Fruit fly (Drosophila melanogaster) whole organism, prepupa: ENCODE measurements around the gene CG14418.

ENCODE experiments used
- CG11762 ChIP-seq: fragments of 200-800 bp; sonication (Bioruptor generic); optimal IDR thresholded peaks from 3 replicates; lab custom pipeline; 2016; ENCODE audit warnings: missing biosample characterization, missing genetic modification characterization; ENCODE audit not compliant: insufficient read depth
- CG6276 ChIP-seq: fragments of 200-800 bp; sonication (Bioruptor generic); optimal IDR thresholded peaks from 2 replicates; lab custom pipeline; 2017; ENCODE audit warnings: missing biosample characterization, mild to moderate bottlenecking, missing genetic modification characterization
- CG6808 ChIP-seq: fragments of 200-800 bp; sonication (Bioruptor generic); optimal IDR thresholded peaks from 3 replicates; lab custom pipeline; 2017; ENCODE audit warnings: missing biosample characterization, missing genetic modification characterization, mild to moderate bottlenecking, moderate library complexity, missing genetic modification reagents
- CG8319 ChIP-seq: fragments of 200-800 bp; sonication (Bioruptor generic); optimal IDR thresholded peaks from 3 replicates; lab custom pipeline; 2016; ENCODE audit warnings: missing biosample characterization, missing genetic modification characterization
- Ets21C ChIP-seq: fragments of 200-800 bp; sonication (Bioruptor generic); optimal IDR thresholded peaks from 3 replicates; lab custom pipeline; 2016; ENCODE audit warnings: missing biosample characterization, missing genetic modification characterization
- Ets96B ChIP-seq: fragments of 200-800 bp; optimal IDR thresholded peaks from 2 replicates; lab custom pipeline; 2019; ENCODE audit warnings: missing biosample characterization, mild to moderate bottlenecking, missing genetic modification characterization, moderate library complexity
- Hr38 ChIP-seq: sonication (Bioruptor generic); optimal IDR thresholded peaks from 2 replicates; lab custom pipeline; 2016; ENCODE audit warnings: missing biosample characterization, missing genetic modification characterization
- OdsH ChIP-seq: fragments of 200-800 bp; sonication (Bioruptor generic); optimal IDR thresholded peaks from 3 replicates; lab custom pipeline; 2016; ENCODE audit warnings: missing biosample characterization, missing genetic modification characterization
- Sox102F ChIP-seq: fragments of 200-800 bp; sonication (Bioruptor generic); optimal IDR thresholded peaks from 2 replicates; lab custom pipeline; 2016; ENCODE audit warnings: missing biosample characterization, mild to moderate bottlenecking, missing genetic modification characterization
- Sox14 ChIP-seq: fragments of 200-800 bp; sonication (Bioruptor generic); optimal IDR thresholded peaks from 3 replicates; lab custom pipeline; 2016; ENCODE audit warnings: missing biosample characterization, missing genetic modification characterization
- pdm3 ChIP-seq: fragments of 200-800 bp; sonication (Bioruptor generic); optimal IDR thresholded peaks from 3 replicates; lab custom pipeline; 2016; ENCODE audit warnings: missing biosample characterization, missing genetic modification characterization
- ss ChIP-seq, 2 experiments: fragments of 200-800 bp; sonication (Bioruptor generic); optimal IDR thresholded peaks; 2 replicates in 1 of 2; 3 replicates in 1 of 2; lab custom pipeline; 2017 to 2018; ENCODE audit warnings: mild to moderate bottlenecking in 2 of 2, missing biosample characterization in 2 of 2, missing genetic modification characterization in 2 of 2, moderate library complexity in 1 of 2

DNA sequence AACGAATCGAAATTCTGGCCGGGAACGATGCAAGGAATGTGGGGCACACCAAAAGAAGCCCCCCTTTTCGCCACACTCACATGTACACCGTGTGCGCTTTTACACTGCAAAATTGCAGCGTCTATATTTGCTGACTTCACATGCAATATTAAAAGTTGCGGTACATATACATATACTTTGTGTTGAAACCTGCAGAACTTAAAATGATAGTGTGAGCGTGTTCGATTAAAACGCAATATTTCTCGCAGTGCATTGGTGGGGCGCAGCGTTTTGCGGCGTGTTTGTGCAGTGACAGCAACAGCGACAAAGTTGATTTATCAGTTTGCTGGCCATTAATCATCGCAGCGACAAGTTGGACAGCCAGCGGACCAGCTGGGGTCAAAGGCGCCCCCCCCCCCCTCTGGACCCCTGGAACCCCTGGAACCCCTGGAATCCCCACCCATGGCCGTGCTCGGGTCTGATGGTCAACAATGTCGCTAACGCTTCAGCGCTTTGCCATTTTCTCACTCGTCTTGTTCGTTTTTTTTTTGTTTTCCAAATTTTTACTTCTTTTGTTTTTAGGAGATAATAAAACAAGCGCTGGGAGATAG, 23.7 kb upstream of the CG14418 start:
- TF ChIP-seq Hr38 (GFP tag; lab: Kevin White, UChicago), result no peak
- no peak for TF ChIP-seq CG8319 (GFP tag; lab: Kevin White, UChicago)
- TF ChIP-seq Ets96B (tag; lab: Kevin White, UChicago), result peak; percentile 14
- peak; percentile 9 for TF ChIP-seq Sox14 (GFP tag; lab: Kevin White, UChicago)
- TF ChIP-seq Ets21C (GFP tag; lab: Kevin White, UChicago), result peak; percentile 20
- TF ChIP-seq CG6808 (GFP tag; lab: Kevin White, UChicago), result no peak
- peak; percentile 36 for TF ChIP-seq pdm3
- TF ChIP-seq CG11762 (GFP tag; lab: Kevin White, UChicago), result no peak
- peak; percentile 0 for TF ChIP-seq Sox102F (GFP tag; lab: Kevin White, UChicago)
- no peak for TF ChIP-seq CG6276 (GFP tag; lab: Kevin White, UChicago)
- TF ChIP-seq OdsH (GFP tag; lab: Kevin White, UChicago), result peak; percentile 24
- TF ChIP-seq ss (GFP tag; optimal IDR thresholded peaks at IDR 0.05; lab: Kevin White, UChicago), result no peak
